Worm (Caenorhabditis elegans) whole organism, late embryonic: ENCODE measurements around the gene Y38E10A.28.

Experiments used
- F13H6.1 ChIP-seq: sonication (generic microtip); optimal IDR thresholded peaks from 2 replicates; lab custom pipeline; 2016; ENCODE audit warnings: missing genetic modification characterization, missing compliant biosample characterization
- ceh-14 ChIP-seq: sonication (generic microtip); optimal IDR thresholded peaks from 2 replicates; lab custom pipeline; 2016; ENCODE audit warnings: missing genotype, missing genetic modification characterization, missing compliant biosample characterization
- ceh-48 ChIP-seq: sonication (generic microtip); optimal IDR thresholded peaks from 2 replicates; lab custom pipeline; 2016; ENCODE audit warnings: missing genetic modification characterization, inconsistent platforms, missing compliant biosample characterization
- ceh-6 ChIP-seq: fragments of 200-800 bp; sonication (Bioruptor generic); optimal IDR thresholded peaks from 2 replicates; lab custom pipeline; 2018; ENCODE audit warnings: mild to moderate bottlenecking, missing genetic modification characterization, missing compliant biosample characterization
- elt-2 ChIP-seq: sonication (generic microtip); optimal IDR thresholded peaks from 2 replicates; lab custom pipeline; 2016; ENCODE audit warnings: missing genetic modification reagents, missing genetic modification characterization, missing compliant biosample characterization
- madf-2 ChIP-seq: sonication (generic microtip); optimal IDR thresholded peaks from 2 replicates; lab custom pipeline; 2017; ENCODE audit warnings: missing genetic modification characterization, missing compliant biosample characterization
- nhr-11 ChIP-seq: fragments of 150-350 bp; optimal IDR thresholded peaks from 2 replicates; lab custom pipeline; 2014; ENCODE audit warnings: missing biosample characterization, missing genetic modification characterization
- odd-2 ChIP-seq: sonication (generic microtip); optimal IDR thresholded peaks from 2 replicates; lab custom pipeline; 2017; ENCODE audit warnings: antibody characterized with exemption, mild to moderate bottlenecking, missing genetic modification characterization, missing compliant biosample characterization
- pag-3 ChIP-seq: sonication (generic microtip); optimal IDR thresholded peaks from 2 replicates; lab custom pipeline; 2016; ENCODE audit warnings: missing compliant biosample characterization, missing genetic modification characterization, borderline replicate concordance
- pha-2 ChIP-seq: sonication (generic microtip); optimal IDR thresholded peaks from 2 replicates; lab custom pipeline; 2017; ENCODE audit warnings: mild to moderate bottlenecking, missing genetic modification characterization, missing compliant biosample characterization
- pqm-1 ChIP-seq: sonication (generic microtip); optimal IDR thresholded peaks from 2 replicates; lab custom pipeline; 2016; ENCODE audit warnings: missing genetic modification characterization, missing compliant biosample characterization
- sox-4 ChIP-seq: sonication (generic microtip); optimal IDR thresholded peaks from 2 replicates; lab custom pipeline; 2017; ENCODE audit warnings: mild to moderate bottlenecking, missing genetic modification characterization, inconsistent platforms, missing compliant biosample characterization

- TF ChIP-seq odd-2 (tag; lab: Kevin White, UChicago) (no peak), ceh-48 (tag; lab: Kevin White, UChicago) (no peak), ceh-6 (GFP tag; lab: Kevin White, UChicago) (no peak), elt-2 (tag; lab: Kevin White, UChicago) (no peak), pag-3 (no peak), madf-2 (tag; lab: Kevin White, UChicago) (no peak), ceh-14 (no peak), sox-4 (tag; lab: Kevin White, UChicago) (no peak), pqm-1 (tag; lab: Kevin White, UChicago) (no peak), pha-2 (no peak), F13H6.1 (no peak), nhr-11 (no peak)
Observed at ce11 chrII:12619288-12619687, 10.2 kb upstream of the Y38E10A.28 start, which contains the start of gene nspe-2.
